Worm (Caenorhabditis elegans): ENCODE measurements around the gene der-2.

DNA sequence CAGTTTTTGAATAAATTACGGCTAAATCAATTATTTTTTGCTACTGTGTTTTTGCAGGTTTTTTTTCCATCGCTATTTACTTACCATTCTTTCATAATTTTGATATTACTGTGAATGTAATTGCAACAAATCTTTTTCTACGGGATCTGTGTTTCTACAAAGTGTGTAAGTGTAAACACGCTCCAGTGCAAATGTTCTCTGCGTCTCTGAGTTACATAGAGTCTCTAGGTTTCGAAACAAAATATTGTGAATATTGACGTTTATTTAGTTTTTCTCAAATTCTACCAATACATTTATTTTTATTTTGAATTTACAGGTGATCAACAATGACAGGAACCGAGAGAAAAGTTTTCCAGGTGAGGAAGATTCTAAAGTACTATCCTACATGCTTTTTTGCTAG is 38.9 kb downstream of the der-2 start, which contains the start of gene yju-2:
- TF ChIP-seq pqm-1 (tag; optimal IDR thresholded peaks at IDR 0.05) (no peak), lin-13 (GFP tag; optimal IDR thresholded peaks at IDR 0.05) (peak; percentile 72), zag-1 (tag; optimal IDR thresholded peaks at IDR 0.05) (no peak), snpc-4 (tag; optimal IDR thresholded peaks at IDR 0.05) (no peak), lir-3 (tag; optimal IDR thresholded peaks at IDR 0.05) (no peak)
